Fruit fly (Drosophila melanogaster) whole organism, embryonic: ENCODE measurements around the gene CG15170.

Source experiments
- Asciz ChIP-seq: fragments of 200-800 bp; sonication (Bioruptor generic); optimal IDR thresholded peaks from 2 replicates; lab custom pipeline; 2017; ENCODE audit warnings: missing biosample characterization, mild to moderate bottlenecking, missing genetic modification characterization, missing genetic modification reagents
- Blimp-1 ChIP-seq: fragments of 200-800 bp; sonication (Bioruptor generic); optimal IDR thresholded peaks from 3 replicates; lab custom pipeline; 2018; ENCODE audit warnings: missing biosample characterization, missing genetic modification characterization, mild to moderate bottlenecking, moderate library complexity, missing genetic modification reagents
- C15 ChIP-seq: fragments of 200-800 bp; sonication (Bioruptor generic); IDR thresholded peaks from 3 replicates; pipeline ENCODE4 v1.3.6; 2022; ENCODE audit warnings: missing biosample characterization, missing genetic modification characterization
- CG10267 ChIP-seq: fragments of 200-800 bp; sonication (Bioruptor generic); optimal IDR thresholded peaks from 2 replicates; lab custom pipeline; 2018; ENCODE audit warnings: missing biosample characterization, mild to moderate bottlenecking, missing genetic modification characterization, moderate library complexity
- CG10565 ChIP-seq: fragments of 200-800 bp; sonication (Bioruptor generic); optimal IDR thresholded peaks from 3 replicates; lab custom pipeline; 2016; ENCODE audit warnings: missing biosample characterization, mild to moderate bottlenecking, missing genetic modification characterization
- CG11696 ChIP-seq: fragments of 200-800 bp; sonication (Bioruptor generic); IDR thresholded peaks from 2 replicates; pipeline ENCODE4 v1.3.6; 2022; ENCODE audit warnings: missing biosample characterization, missing genetic modification characterization
- CG12744 ChIP-seq: fragments of 200-800 bp; sonication (Bioruptor generic); optimal IDR thresholded peaks from 2 replicates; lab custom pipeline; 2016; ENCODE audit warnings: missing biosample characterization, missing genetic modification characterization
- CG13287 ChIP-seq: fragments of 200-800 bp; sonication (Bioruptor generic); IDR thresholded peaks from 2 replicates; pipeline ENCODE4 v1.3.6; 2022; ENCODE audit warnings: missing biosample characterization, missing genetic modification characterization; ENCODE audit not compliant: partially characterized antibody
- CG13775 ChIP-seq: fragments of 200-800 bp; sonication (Bioruptor generic); optimal IDR thresholded peaks from 3 replicates; lab custom pipeline; 2017; ENCODE audit warnings: missing biosample characterization, mild to moderate bottlenecking, missing genetic modification characterization
- CG14014 ChIP-seq: fragments of 200-800 bp; sonication (Bioruptor generic); IDR thresholded peaks from 2 replicates; pipeline ENCODE4 v1.3.6; 2022; ENCODE audit warnings: missing biosample characterization, missing genetic modification characterization
- CG1602 ChIP-seq: fragments of 200-800 bp; sonication (Bioruptor generic); optimal IDR thresholded peaks from 3 replicates; lab custom pipeline; 2016; ENCODE audit warnings: missing biosample characterization, missing genetic modification characterization
- CG17385 ChIP-seq: fragments of 200-800 bp; sonication (Bioruptor generic); optimal IDR thresholded peaks from 3 replicates; lab custom pipeline; 2018; ENCODE audit warnings: missing biosample characterization, mild to moderate bottlenecking, missing genetic modification characterization
- CG2712 ChIP-seq: fragments of 200-800 bp; optimal IDR thresholded peaks from 3 replicates; lab custom pipeline; 2019; ENCODE audit warnings: missing biosample characterization, mild to moderate bottlenecking, missing genetic modification characterization, moderate library complexity
- CG4328 ChIP-seq: fragments of 200-800 bp; sonication (Bioruptor generic); optimal IDR thresholded peaks from 3 replicates; lab custom pipeline; 2017; ENCODE audit warnings: missing biosample characterization, missing genetic modification reagents, missing genetic modification characterization
- CG4404 ChIP-seq: fragments of 200-800 bp; sonication (Bioruptor generic); IDR thresholded peaks from 2 replicates; pipeline ENCODE4 v1.3.6; 2022; ENCODE audit warnings: missing biosample characterization, missing genetic modification characterization
- CG6854 ChIP-seq: fragments of 200-800 bp; sonication (Bioruptor generic); optimal IDR thresholded peaks from 3 replicates; lab custom pipeline; 2017; ENCODE audit warnings: missing biosample characterization, mild to moderate bottlenecking, missing genetic modification characterization
- CG7786 ChIP-seq: fragments of 200-800 bp; sonication (Bioruptor generic); optimal IDR thresholded peaks from 2 replicates; lab custom pipeline; 2016; ENCODE audit warnings: missing biosample characterization, missing genetic modification characterization
- CG8281 ChIP-seq: fragments of 200-800 bp; sonication (Bioruptor generic); optimal IDR thresholded peaks from 2 replicates; lab custom pipeline; 2018; ENCODE audit warnings: missing biosample characterization, mild to moderate bottlenecking, missing genetic modification characterization, moderate library complexity
- CG8359 ChIP-seq: fragments of 200-800 bp; sonication (Bioruptor generic); optimal IDR thresholded peaks from 2 replicates; lab custom pipeline; 2017; ENCODE audit warnings: missing biosample characterization, mild to moderate bottlenecking, missing genetic modification characterization, borderline replicate concordance
- Camta ChIP-seq: fragments of 200-800 bp; sonication (Bioruptor generic); optimal IDR thresholded peaks from 2 replicates; lab custom pipeline; 2016; ENCODE audit warnings: missing biosample characterization, missing genetic modification characterization
- Chrac-16 ChIP-seq: fragments of 200-800 bp; sonication (Bioruptor generic); optimal IDR thresholded peaks from 3 replicates; lab custom pipeline; 2016; ENCODE audit warnings: missing biosample characterization, missing genetic modification characterization
- E2f2 ChIP-seq: fragments of 200-800 bp; sonication (Bioruptor generic); IDR thresholded peaks from 2 replicates; pipeline ENCODE4 v1.3.6; 2022; ENCODE audit warnings: missing biosample characterization, missing genetic modification characterization
- Jarid2 ChIP-seq: fragments of 200-800 bp; sonication (Bioruptor generic); optimal IDR thresholded peaks from 3 replicates; lab custom pipeline; 2017; ENCODE audit warnings: mild to moderate bottlenecking, missing biosample characterization, missing genetic modification reagents, missing genetic modification characterization
- MESR4 ChIP-seq: fragments of 200-800 bp; sonication (Bioruptor generic); optimal IDR thresholded peaks from 2 replicates; lab custom pipeline; 2018; ENCODE audit warnings: missing biosample characterization, mild to moderate bottlenecking, missing genetic modification characterization, moderate library complexity
- Neu2 ChIP-seq: fragments of 200-800 bp; sonication (Bioruptor generic); optimal IDR thresholded peaks from 3 replicates; lab custom pipeline; 2016; ENCODE audit warnings: missing biosample characterization, missing genetic modification characterization, borderline replicate concordance
- Rx ChIP-seq: fragments of 200-800 bp; sonication (Bioruptor generic); IDR thresholded peaks from 2 replicates; pipeline ENCODE4 v1.3.6; 2022; ENCODE audit warnings: missing biosample characterization, missing genetic modification characterization
- Scr ChIP-seq: fragments of 200-800 bp; sonication (Bioruptor generic); IDR thresholded peaks from 2 replicates; pipeline ENCODE4 v1.3.6; 2022; ENCODE audit warnings: missing biosample characterization, missing genetic modification characterization; ENCODE audit not compliant: partially characterized antibody
- Sry-β ChIP-seq: fragments of 200-800 bp; sonication (Bioruptor generic); optimal IDR thresholded peaks from 2 replicates; lab custom pipeline; 2018; ENCODE audit warnings: missing biosample characterization, mild to moderate bottlenecking, missing genetic modification characterization, moderate library complexity
- ap ChIP-seq: fragments of 200-800 bp; sonication (Bioruptor generic); IDR thresholded peaks from 2 replicates; pipeline ENCODE4 v1.3.6; 2022; ENCODE audit warnings: missing biosample characterization, missing genetic modification characterization
- bab2 ChIP-seq: fragments of 200-800 bp; sonication (Bioruptor generic); optimal IDR thresholded peaks from 2 replicates; lab custom pipeline; 2016; ENCODE audit warnings: missing biosample characterization, missing genetic modification characterization
- fd102C ChIP-seq: fragments of 200-800 bp; sonication (Bioruptor generic); optimal IDR thresholded peaks from 2 replicates; lab custom pipeline; 2018; ENCODE audit warnings: missing biosample characterization, mild to moderate bottlenecking, missing genetic modification characterization, moderate library complexity
- fd3F ChIP-seq: fragments of 200-800 bp; sonication (Bioruptor generic); optimal IDR thresholded peaks from 2 replicates; lab custom pipeline; 2018; ENCODE audit warnings: missing biosample characterization, mild to moderate bottlenecking, missing genetic modification characterization, moderate library complexity
- gcm2 ChIP-seq: fragments of 200-800 bp; sonication (Bioruptor generic); optimal IDR thresholded peaks from 2 replicates; lab custom pipeline; 2016; ENCODE audit warnings: missing biosample characterization, missing genetic modification characterization
- gfzf ChIP-seq: fragments of 200-800 bp; sonication (Bioruptor generic); optimal IDR thresholded peaks from 2 replicates; lab custom pipeline; 2016; ENCODE audit warnings: missing biosample characterization, mild to moderate bottlenecking, missing genetic modification characterization, moderate library complexity
- grn ChIP-seq: fragments of 200-800 bp; sonication (Bioruptor generic); optimal IDR thresholded peaks from 3 replicates; lab custom pipeline; 2017; ENCODE audit warnings: missing biosample characterization, missing genetic modification characterization
- jigr1 ChIP-seq: fragments of 200-800 bp; sonication (Bioruptor generic); IDR thresholded peaks from 3 replicates; pipeline ENCODE4 v1.3.6; 2022; ENCODE audit warnings: missing biosample characterization, missing genetic modification characterization
- lab ChIP-seq: fragments of 200-800 bp; sonication (Bioruptor generic); optimal IDR thresholded peaks from 3 replicates; lab custom pipeline; 2017; ENCODE audit warnings: missing biosample characterization, missing genetic modification characterization, mild to moderate bottlenecking, moderate library complexity, missing genetic modification reagents
- maf-S ChIP-seq: fragments of 200-800 bp; sonication (Bioruptor generic); optimal IDR thresholded peaks from 2 replicates; lab custom pipeline; 2016; ENCODE audit warnings: missing biosample characterization, missing genetic modification characterization
- pnt ChIP-seq: fragments of 200-800 bp; sonication (Bioruptor generic); optimal IDR thresholded peaks from 3 replicates; lab custom pipeline; 2016; ENCODE audit warnings: missing biosample characterization, missing genetic modification characterization
- psq ChIP-seq: fragments of 200-800 bp; sonication (Bioruptor generic); optimal IDR thresholded peaks from 2 replicates; lab custom pipeline; 2017; ENCODE audit warnings: missing biosample characterization, missing genetic modification characterization
- run ChIP-seq: fragments of 200-800 bp; sonication (Bioruptor generic); optimal IDR thresholded peaks from 3 replicates; lab custom pipeline; 2018; ENCODE audit warnings: missing biosample characterization, mild to moderate bottlenecking, missing genetic modification characterization
- sisA ChIP-seq: fragments of 200-800 bp; sonication (Bioruptor generic); IDR thresholded peaks from 2 replicates; pipeline ENCODE4 v1.3.6; 2022; ENCODE audit warnings: missing biosample characterization, missing genetic modification characterization
- slou ChIP-seq: fragments of 200-800 bp; sonication (Bioruptor generic); optimal IDR thresholded peaks from 3 replicates; lab custom pipeline; 2016; ENCODE audit warnings: missing biosample characterization, missing genetic modification characterization
- ssp ChIP-seq: fragments of 200-800 bp; sonication (Bioruptor generic); IDR thresholded peaks from 2 replicates; pipeline ENCODE4 v1.3.6; 2022; ENCODE audit warnings: missing biosample characterization, missing genetic modification characterization
- stwl ChIP-seq: fragments of 200-800 bp; sonication (Bioruptor generic); optimal IDR thresholded peaks from 3 replicates; lab custom pipeline; 2018; ENCODE audit warnings: missing biosample characterization, mild to moderate bottlenecking, missing genetic modification characterization, moderate library complexity
- trh ChIP-seq: fragments of 200-800 bp; sonication (Bioruptor generic); optimal IDR thresholded peaks from 2 replicates; lab custom pipeline; 2016; ENCODE audit warnings: missing biosample characterization, missing genetic modification characterization
- twi ChIP-seq: fragments of 200-800 bp; optimal IDR thresholded peaks from 2 replicates; lab custom pipeline; 2019; ENCODE audit warnings: missing biosample characterization, mild to moderate bottlenecking, missing genetic modification characterization, moderate library complexity
- usp ChIP-seq: fragments of >200 bp; optimal IDR thresholded peaks from 2 replicates; lab custom pipeline; 2017; ENCODE audit warnings: missing biosample characterization, missing genetic modification characterization

CG15170 gene

DNA sequence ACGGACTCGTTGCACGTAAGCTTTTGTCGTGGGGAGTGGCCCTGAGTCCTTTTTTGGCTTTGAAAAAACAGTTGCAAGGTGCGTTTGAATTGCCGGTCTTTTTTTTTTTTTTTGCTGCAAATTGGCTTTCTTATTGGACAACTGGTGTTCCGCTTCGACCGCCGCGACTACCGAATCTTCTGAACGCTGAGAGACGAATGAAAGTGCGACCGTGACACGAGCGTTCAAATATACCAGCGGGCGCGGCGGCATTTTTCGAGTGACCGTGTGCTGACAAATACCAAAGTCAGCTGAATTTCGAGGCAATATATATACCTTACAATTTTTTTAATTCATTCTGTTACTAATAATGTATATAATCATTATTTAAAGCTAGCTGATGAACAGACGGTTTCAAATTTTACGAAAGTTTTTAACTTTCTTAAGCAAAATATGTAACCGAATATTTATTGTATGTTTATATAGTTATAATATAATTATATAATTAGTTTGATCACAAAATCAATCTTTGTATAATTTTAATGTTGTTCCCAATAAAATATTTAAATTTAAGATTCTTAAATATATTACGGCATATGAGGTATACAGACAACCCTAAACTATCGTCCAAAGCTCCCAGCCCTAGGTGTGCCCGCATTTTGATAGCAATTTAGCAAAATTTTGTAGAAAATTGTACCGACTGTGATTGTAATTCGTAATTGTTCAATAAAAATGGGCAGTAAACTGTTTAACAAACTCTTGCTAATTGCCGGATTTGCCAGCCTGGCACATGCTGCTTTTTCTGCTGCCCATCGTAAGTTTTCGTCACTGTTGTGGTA lies 2.7 kb downstream of the CG15170 start, which contains the start of the genes Swip-1 and EMC5 (continued):
- TF ChIP-seq jigr1: peak; percentile 20; the same call in 1 of the 3 replicates
- TF ChIP-seq Jarid2: peak; percentile 87
- peak; percentile 31 for TF ChIP-seq run (tag; lab: Kevin White, UChicago)
- 0 out of 2 replicates have a peak, but pooled peaks have one; percentile 15 for TF ChIP-seq Rx (GFP tag; lab: Robert Waterston, UW)
- peak; percentile 76 for TF ChIP-seq CG13775 (GFP tag; lab: Kevin White, UChicago)
- no peak for TF ChIP-seq Camta (GFP tag; lab: Kevin White, UChicago)
- TF ChIP-seq CG8359 (GFP tag; lab: Kevin White, UChicago): no peak
- TF ChIP-seq lab: peak; percentile 20
- TF ChIP-seq usp (GFP tag; lab: Kevin White, UChicago): no peak
- peak; percentile 45 for TF ChIP-seq Blimp-1
- no peak for TF ChIP-seq CG8281
- TF ChIP-seq ap: peak; percentile 27; the same call in 1 of the 2 replicates
- no peak for TF ChIP-seq Neu2
- peak; percentile 73 for TF ChIP-seq CG14014
- peak; percentile 36; the same call in 1 of the 2 replicates for TF ChIP-seq CG4404 (GFP tag; lab: Robert Waterston, UW)
- TF ChIP-seq CG10565 (GFP tag; lab: Kevin White, UChicago): no peak
- no peak for TF ChIP-seq bab2 (GFP tag; lab: Kevin White, UChicago)
- TF ChIP-seq C15 (GFP tag; lab: Robert Waterston, UW): 0 out of 3 replicates have a peak, but pooled peaks have one; percentile 25
- peak; percentile 71 for TF ChIP-seq Scr
- peak; percentile 76 for TF ChIP-seq gfzf (GFP tag; lab: Kevin White, UChicago)
- TF ChIP-seq CG10267 (tag; lab: Kevin White, UChicago): peak; percentile 75
- no peak for TF ChIP-seq Asciz (GFP tag; lab: Kevin White, UChicago)
- TF ChIP-seq CG11696 (GFP tag; lab: Robert Waterston, UW): no peak; the same call in 1 of the 2 replicates
- peak; percentile 45 for TF ChIP-seq slou
- peak; percentile 30 for TF ChIP-seq CG1602
- TF ChIP-seq psq (GFP tag; lab: Kevin White, UChicago): no peak
- TF ChIP-seq CG6854 (GFP tag; lab: Kevin White, UChicago): no peak
- peak; percentile 52 for TF ChIP-seq fd3F (GFP tag; lab: Kevin White, UChicago)
- peak; percentile 69 for TF ChIP-seq E2f2 (GFP tag; lab: Robert Waterston, UW)
- TF ChIP-seq Chrac-16 (GFP tag; lab: Kevin White, UChicago): peak; percentile 46
- TF ChIP-seq CG12744 (GFP tag; lab: Kevin White, UChicago): no peak
- peak; percentile 55 for TF ChIP-seq twi (tag; lab: Kevin White, UChicago)
- peak; percentile 51 for TF ChIP-seq trh (GFP tag; lab: Kevin White, UChicago)
- peak; percentile 57 for TF ChIP-seq CG13287 (GFP tag; lab: Robert Waterston, UW)
- TF ChIP-seq ssp (GFP tag; lab: Robert Waterston, UW): peak; percentile 61
- TF ChIP-seq stwl (tag; lab: Kevin White, UChicago): peak; percentile 27
- peak; percentile 80 for TF ChIP-seq CG2712
- no peak for TF ChIP-seq pnt (GFP tag; lab: Kevin White, UChicago)
- peak; percentile 60 for TF ChIP-seq CG4328
- peak; percentile 60; the same call in 1 of the 2 replicates for TF ChIP-seq sisA (GFP tag; lab: Robert Waterston, UW)
- no peak for TF ChIP-seq grn (GFP tag; lab: Kevin White, UChicago)
- no peak for TF ChIP-seq gcm2 (GFP tag; lab: Kevin White, UChicago)
- TF ChIP-seq fd102C: no peak
- no peak for TF ChIP-seq CG7786
- peak; percentile 30 for TF ChIP-seq CG17385 (GFP tag; lab: Kevin White, UChicago)
- no peak for TF ChIP-seq Sry-β (GFP tag; lab: Kevin White, UChicago)
- TF ChIP-seq maf-S (GFP tag; lab: Kevin White, UChicago): no peak
- peak; percentile 73 for TF ChIP-seq MESR4 (GFP tag; lab: Kevin White, UChicago)
